Worm (Caenorhabditis elegans) whole organism, L4/young adult: ENCODE results near the gene F59B2.15.

ENCODE experiments used
- dao-5 ChIP-seq: sonication (generic microtip); optimal IDR thresholded peaks from 2 replicates; lab custom pipeline; 2016; ENCODE audit warnings: missing genotype, missing genetic modification characterization, moderate library complexity, missing compliant biosample characterization
- him-1 ChIP-seq: sonication (generic microtip); optimal IDR thresholded peaks from 2 replicates; lab custom pipeline; 2016; ENCODE audit warnings: missing genotype, missing genetic modification reagents, missing genetic modification characterization, missing compliant biosample characterization

DNA sequence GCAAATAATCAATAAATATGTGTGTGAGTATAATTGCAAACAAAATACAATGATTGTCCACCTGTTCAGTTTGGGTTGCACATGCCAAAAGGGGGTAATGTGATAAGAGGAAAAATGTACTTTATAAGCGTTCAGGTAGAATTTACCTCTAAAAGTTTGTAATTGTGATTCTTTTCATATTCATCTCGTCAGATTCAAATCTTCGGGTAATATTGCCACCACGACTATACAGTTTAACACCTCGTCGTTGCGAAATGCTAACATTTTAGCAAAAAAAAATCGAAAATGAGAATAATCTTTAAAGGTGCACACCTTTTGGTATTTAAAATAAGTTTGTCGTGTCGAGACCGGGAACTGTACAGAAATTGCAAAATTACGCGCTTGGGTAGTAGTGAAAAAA, 40.8 kb upstream of the F59B2.15 start, which contains the start of gene nac-2:
- no peak for TF ChIP-seq dao-5
- no peak for TF ChIP-seq him-1 (tag; lab: Kevin White, UChicago)
